Fruit fly (Drosophila melanogaster) whole organism, embryonic: ENCODE measurements around the gene Gr64f.

Experiments used
- Awh ChIP-seq: fragments of 200-800 bp; sonication (Bioruptor generic); IDR thresholded peaks from 2 replicates; pipeline ENCODE4, ENCODE4 v1.3.6; 2022; ENCODE audit warnings: missing biosample characterization, missing genetic modification characterization
- CG11093 ChIP-seq: fragments of 200-800 bp; sonication (Bioruptor generic); IDR thresholded peaks from 3 replicates; pipeline ENCODE4 v1.3.6; 2022; ENCODE audit warnings: missing biosample characterization, missing genetic modification characterization
- CG11504 ChIP-seq: fragments of 200-800 bp; sonication (Bioruptor generic); optimal IDR thresholded peaks from 3 replicates; lab custom pipeline; 2019; ENCODE audit warnings: missing biosample characterization, mild to moderate bottlenecking, missing genetic modification characterization, moderate library complexity
- CG11696 ChIP-seq: fragments of 200-800 bp; sonication (Bioruptor generic); IDR thresholded peaks from 2 replicates; pipeline ENCODE4 v1.3.6; 2022; ENCODE audit warnings: missing biosample characterization, missing genetic modification characterization
- CG12236 ChIP-seq: fragments of 200-800 bp; sonication (Bioruptor generic); optimal IDR thresholded peaks from 2 replicates; lab custom pipeline; 2016; ENCODE audit warnings: missing biosample characterization, missing genetic modification characterization
- CG12659 ChIP-seq: fragments of 200-800 bp; sonication (Bioruptor generic); optimal IDR thresholded peaks from 3 replicates; lab custom pipeline; 2017; ENCODE audit warnings: mild to moderate bottlenecking, missing biosample characterization, missing genetic modification reagents, missing genetic modification characterization
- CG12744 ChIP-seq: fragments of 200-800 bp; sonication (Bioruptor generic); optimal IDR thresholded peaks from 2 replicates; lab custom pipeline; 2016; ENCODE audit warnings: missing biosample characterization, missing genetic modification characterization
- CG14965 ChIP-seq: fragments of 200-800 bp; sonication (Bioruptor generic); optimal IDR thresholded peaks from 2 replicates; lab custom pipeline; 2016; ENCODE audit warnings: missing biosample characterization, missing genetic modification characterization, borderline replicate concordance
- CG15601 ChIP-seq: fragments of 200-800 bp; sonication (Bioruptor generic); optimal IDR thresholded peaks from 3 replicates; lab custom pipeline; 2019; ENCODE audit warnings: missing biosample characterization, mild to moderate bottlenecking, missing genetic modification characterization, moderate library complexity
- CG17186 ChIP-seq: fragments of 200-800 bp; sonication (Bioruptor generic); optimal IDR thresholded peaks from 3 replicates; lab custom pipeline; 2017; ENCODE audit warnings: missing biosample characterization, missing genetic modification reagents, missing genetic modification characterization
- CG2120 ChIP-seq: fragments of 200-800 bp; sonication (Bioruptor generic); optimal IDR thresholded peaks from 3 replicates; lab custom pipeline; 2016; ENCODE audit warnings: missing biosample characterization, missing genetic modification characterization
- CG30020 ChIP-seq: fragments of 200-800 bp; optimal IDR thresholded peaks from 2 replicates; lab custom pipeline; 2019; ENCODE audit warnings: missing biosample characterization, mild to moderate bottlenecking, missing genetic modification characterization, moderate library complexity
- CG30403 ChIP-seq: fragments of 200-800 bp; sonication (Bioruptor generic); optimal IDR thresholded peaks from 3 replicates; lab custom pipeline; 2016; ENCODE audit warnings: missing biosample characterization, missing genetic modification characterization
- CG30431 ChIP-seq: fragments of 200-800 bp; sonication (Bioruptor generic); optimal IDR thresholded peaks from 2 replicates; lab custom pipeline; 2017; ENCODE audit warnings: missing biosample characterization, missing genetic modification characterization
- CG31365 ChIP-seq: fragments of 200-800 bp; sonication (Bioruptor generic); optimal IDR thresholded peaks from 2 replicates; lab custom pipeline; 2018; ENCODE audit warnings: missing biosample characterization, mild to moderate bottlenecking, missing genetic modification characterization
- CG3726 ChIP-seq: fragments of 200-800 bp; sonication (Bioruptor generic); IDR thresholded peaks from 3 replicates; pipeline ENCODE4, ENCODE4 v1.3.6; 2022; ENCODE audit warnings: missing biosample characterization, missing genetic modification characterization
- CG4820 ChIP-seq: fragments of 200-800 bp; sonication (Bioruptor generic); optimal IDR thresholded peaks from 3 replicates; lab custom pipeline; 2016; ENCODE audit warnings: missing biosample characterization, missing genetic modification characterization
- CG4854 ChIP-seq: fragments of 200-800 bp; sonication (Bioruptor generic); optimal IDR thresholded peaks from 2 replicates; lab custom pipeline; 2016; ENCODE audit warnings: missing biosample characterization, missing genetic modification characterization, inconsistent platforms
- CG6254 ChIP-seq: fragments of 200-800 bp; sonication (Bioruptor generic); optimal IDR thresholded peaks from 3 replicates; lab custom pipeline; 2017; ENCODE audit warnings: mild to moderate bottlenecking, missing biosample characterization, missing genetic modification reagents, missing genetic modification characterization
- CG7786 ChIP-seq: fragments of 200-800 bp; sonication (Bioruptor generic); optimal IDR thresholded peaks from 2 replicates; lab custom pipeline; 2016; ENCODE audit warnings: missing biosample characterization, missing genetic modification characterization
- CG8359 ChIP-seq: fragments of 200-800 bp; sonication (Bioruptor generic); optimal IDR thresholded peaks from 2 replicates; lab custom pipeline; 2017; ENCODE audit warnings: missing biosample characterization, mild to moderate bottlenecking, missing genetic modification characterization, borderline replicate concordance
- CG8478 ChIP-seq: fragments of >200 bp; optimal IDR thresholded peaks from 2 replicates; lab custom pipeline; 2018
- CG8765 ChIP-seq: fragments of 200-800 bp; sonication (Bioruptor generic); IDR thresholded peaks from 2 replicates; pipeline ENCODE4 v1.3.6; 2022; ENCODE audit warnings: missing biosample characterization, missing genetic modification characterization
- CG9215 ChIP-seq: fragments of 200-800 bp; sonication (Bioruptor generic); IDR thresholded peaks from 2 replicates; pipeline ENCODE4 v1.3.6; 2022; ENCODE audit warnings: missing biosample characterization, missing genetic modification characterization
- Elba2 ChIP-seq: fragments of 200-800 bp; sonication (Bioruptor generic); optimal IDR thresholded peaks from 3 replicates; lab custom pipeline; 2016; ENCODE audit warnings: missing biosample characterization, missing genetic modification characterization
- HLH4C ChIP-seq: fragments of 200-800 bp; sonication (Bioruptor generic); IDR thresholded peaks from 3 replicates; pipeline ENCODE4 v1.3.6; 2022; ENCODE audit warnings: missing biosample characterization, missing genetic modification characterization; ENCODE audit not compliant: partially characterized antibody
- Hmx ChIP-seq: fragments of 200-800 bp; sonication (Bioruptor generic); optimal IDR thresholded peaks from 2 replicates; lab custom pipeline; 2016; ENCODE audit warnings: missing biosample characterization, missing genetic modification characterization
- Hr51 ChIP-seq, 2 experiments: fragments of 200-800 bp; sonication (Bioruptor generic); optimal IDR thresholded peaks; 2 replicates in 1 of 2; 3 replicates in 1 of 2; lab custom pipeline; 2016 to 2018; ENCODE audit warnings: missing biosample characterization in 2 of 2, missing genetic modification characterization in 2 of 2, mild to moderate bottlenecking in 1 of 2, moderate library complexity in 1 of 2
- MBD-R2 ChIP-seq: fragments of 200-800 bp; sonication (Bioruptor generic); IDR thresholded peaks from 2 replicates; pipeline ENCODE4 v1.3.6; 2022; ENCODE audit warnings: missing biosample characterization, missing genetic modification characterization
- Meics ChIP-seq: fragments of 200-800 bp; sonication (Bioruptor generic); optimal IDR thresholded peaks from 2 replicates; lab custom pipeline; 2017; ENCODE audit warnings: missing biosample characterization, mild to moderate bottlenecking, missing genetic modification characterization
- NC2β ChIP-seq: fragments of 200-800 bp; sonication (Bioruptor generic); optimal IDR thresholded peaks from 2 replicates; lab custom pipeline; 2016; ENCODE audit warnings: missing biosample characterization, missing genetic modification characterization
- Nf-YA ChIP-seq: fragments of 200-800 bp; sonication (Bioruptor generic); IDR thresholded peaks from 2 replicates; pipeline ENCODE4 v1.3.6; 2022; ENCODE audit warnings: missing biosample characterization, missing genetic modification characterization
- Nf-YC ChIP-seq: fragments of 200-800 bp; optimal IDR thresholded peaks from 3 replicates; lab custom pipeline; 2019; ENCODE audit warnings: missing biosample characterization, mild to moderate bottlenecking, missing genetic modification characterization, moderate library complexity
- Oaz ChIP-seq: fragments of 200-800 bp; sonication (Bioruptor generic); IDR thresholded peaks from 2 replicates; pipeline ENCODE4 v1.3.6; 2022; ENCODE audit warnings: missing biosample characterization, missing genetic modification characterization
- Sox102F ChIP-seq: fragments of 200-800 bp; sonication (Bioruptor generic); optimal IDR thresholded peaks from 2 replicates; lab custom pipeline; 2018; ENCODE audit warnings: missing biosample characterization, mild to moderate bottlenecking, missing genetic modification characterization, moderate library complexity
- Taf1 ChIP-seq: fragments of 200-800 bp; sonication (Bioruptor generic); IDR thresholded peaks from 2 replicates; pipeline ENCODE4 v1.3.6; 2022; ENCODE audit warnings: missing biosample characterization, missing genetic modification characterization
- Vsx1 ChIP-seq: fragments of 200-800 bp; sonication (Bioruptor generic); optimal IDR thresholded peaks from 2 replicates; lab custom pipeline; 2017; ENCODE audit warnings: missing biosample characterization, mild to moderate bottlenecking, missing genetic modification characterization, missing genetic modification reagents
- bbx ChIP-seq: fragments of 200-800 bp; sonication (Bioruptor generic); IDR thresholded peaks from 2 replicates; pipeline ENCODE4 v1.3.6; 2022; ENCODE audit warnings: missing biosample characterization, missing genetic modification characterization; ENCODE audit not compliant: partially characterized antibody
- chm ChIP-seq: fragments of 200-800 bp; sonication (Bioruptor generic); IDR thresholded peaks from 2 replicates; pipeline ENCODE4 v1.3.6; 2022; ENCODE audit warnings: missing biosample characterization, missing genetic modification characterization
- dimm ChIP-seq: fragments of 200-800 bp; sonication (Bioruptor generic); IDR thresholded peaks from 2 replicates; pipeline ENCODE4 v1.3.6; 2022; ENCODE audit warnings: missing biosample characterization, missing genetic modification characterization
- fd96Cb ChIP-seq: fragments of 200-800 bp; sonication (Bioruptor generic); optimal IDR thresholded peaks from 2 replicates; lab custom pipeline; 2018; ENCODE audit warnings: missing biosample characterization, mild to moderate bottlenecking, missing genetic modification characterization, moderate library complexity
- gce ChIP-seq: fragments of 200-800 bp; sonication (Bioruptor generic); IDR thresholded peaks from 3 replicates; pipeline ENCODE4 v1.3.6; 2022; ENCODE audit warnings: missing biosample characterization, missing genetic modification characterization
- lilli ChIP-seq: fragments of 200-800 bp; sonication (Bioruptor generic); optimal IDR thresholded peaks from 3 replicates; lab custom pipeline; 2016; ENCODE audit warnings: missing biosample characterization, missing genetic modification characterization
- nau ChIP-seq: fragments of 200-800 bp; sonication (Bioruptor generic); optimal IDR thresholded peaks from 3 replicates; lab custom pipeline; 2017; ENCODE audit warnings: missing biosample characterization, mild to moderate bottlenecking, missing genetic modification characterization, missing genetic modification reagents
- pfk ChIP-seq: fragments of 200-800 bp; sonication (Bioruptor generic); optimal IDR thresholded peaks from 2 replicates; lab custom pipeline; 2018; ENCODE audit warnings: missing biosample characterization, mild to moderate bottlenecking, missing genetic modification characterization, moderate library complexity
- ranshi ChIP-seq: fragments of 200-800 bp; sonication (Bioruptor generic); IDR thresholded peaks from 2 replicates; pipeline ENCODE4 v1.3.6; 2022; ENCODE audit warnings: missing biosample characterization, missing genetic modification characterization
- sens-2 ChIP-seq: fragments of 200-800 bp; sonication (Bioruptor generic); IDR thresholded peaks from 2 replicates; pipeline ENCODE4 v1.3.6; 2022; ENCODE audit warnings: missing biosample characterization, missing genetic modification characterization
- stc ChIP-seq: fragments of 200-800 bp; sonication (Bioruptor generic); IDR thresholded peaks from 2 replicates; pipeline ENCODE4 v1.3.6; 2022; ENCODE audit warnings: missing biosample characterization, missing genetic modification characterization
- unc-4 ChIP-seq: fragments of 200-800 bp; sonication (Bioruptor generic); IDR thresholded peaks from 2 replicates; pipeline ENCODE4 v1.3.6; 2022; ENCODE audit warnings: missing biosample characterization, missing genetic modification characterization; ENCODE audit not compliant: partially characterized antibody
- wek ChIP-seq: fragments of 200-800 bp; sonication (Bioruptor generic); optimal IDR thresholded peaks from 3 replicates; lab custom pipeline; 2018; ENCODE audit warnings: missing biosample characterization, mild to moderate bottlenecking, missing genetic modification characterization, moderate library complexity
- yki ChIP-seq: fragments of >200 bp; optimal IDR thresholded peaks from 3 replicates; lab custom pipeline; 2018
- z ChIP-seq: fragments of 200-800 bp; sonication (Bioruptor generic); IDR thresholded peaks from 3 replicates; pipeline ENCODE4 v1.3.6; 2022; ENCODE audit warnings: missing biosample characterization, missing genetic modification characterization

The Gr64f gene

DNA sequence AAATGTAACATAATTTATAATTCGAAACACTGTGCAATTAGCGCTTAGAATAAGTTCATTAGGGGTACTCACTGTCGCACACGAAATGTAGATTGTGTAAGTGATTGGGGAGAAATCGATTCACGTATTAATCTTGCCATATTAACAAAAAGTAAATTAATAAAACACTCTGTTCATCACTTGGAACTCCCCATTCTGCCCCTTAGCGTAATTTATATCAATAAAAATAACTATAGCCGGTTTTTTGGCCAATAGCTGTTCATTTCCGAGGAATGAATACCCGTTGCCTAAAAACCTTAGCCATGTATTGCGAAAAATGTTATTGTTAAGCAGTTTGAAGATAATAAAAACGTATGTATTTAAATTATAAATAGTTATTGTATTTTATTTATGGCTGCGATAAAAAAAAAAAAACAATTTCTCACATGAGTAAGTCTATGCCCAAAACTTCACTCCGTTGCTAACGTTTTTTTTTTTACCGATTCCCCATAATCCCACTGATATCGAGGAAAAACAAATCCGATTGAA is 23.8 kb downstream of the Gr64f start, which contains the start of gene Ugt305A1 (continued):
- TF ChIP-seq Taf1 (GFP tag; lab: Robert Waterston, UW): no peak
- TF ChIP-seq Nf-YC: no peak
- no peak for TF ChIP-seq Hr51 (GFP tag; optimal IDR thresholded peaks at IDR 0.05; lab: Kevin White, UChicago)
- TF ChIP-seq chm (GFP tag; lab: Robert Waterston, UW): no peak
- TF ChIP-seq Sox102F (GFP tag; lab: Kevin White, UChicago): peak; percentile 31
- no peak for TF ChIP-seq z (GFP tag; lab: Robert Waterston, UW)
- no peak for TF ChIP-seq dimm
- TF ChIP-seq MBD-R2: no peak
- TF ChIP-seq unc-4: no peak
- no peak for TF ChIP-seq CG11696
- no peak for TF ChIP-seq CG4820 (GFP tag; lab: Kevin White, UChicago)
- TF ChIP-seq Vsx1 (GFP tag; lab: Kevin White, UChicago): no peak
- TF ChIP-seq CG17186 (GFP tag; lab: Kevin White, UChicago): no peak
- TF ChIP-seq lilli (GFP tag; lab: Kevin White, UChicago): no peak
- TF ChIP-seq CG30431 (GFP tag; lab: Kevin White, UChicago): no peak
- TF ChIP-seq CG15601 (tag; lab: Kevin White, UChicago): no peak
- no peak for TF ChIP-seq CG14965 (GFP tag; lab: Kevin White, UChicago)
- TF ChIP-seq CG12659 (GFP tag; lab: Kevin White, UChicago): peak; percentile 11
- TF ChIP-seq stc (GFP tag; lab: Robert Waterston, UW): 0 out of 2 replicates have a peak, but pooled peaks have one; percentile 24
- TF ChIP-seq Nf-YA (GFP tag; lab: Robert Waterston, UW): no peak
- TF ChIP-seq nau: no peak
- TF ChIP-seq CG31365 (tag; lab: Kevin White, UChicago): no peak
- TF ChIP-seq CG30403 (GFP tag; lab: Kevin White, UChicago): no peak
- TF ChIP-seq pfk: no peak
- TF ChIP-seq CG8478 (lab: Kevin White, UChicago): no peak
- TF ChIP-seq NC2β (GFP tag; lab: Kevin White, UChicago): no peak
- TF ChIP-seq CG11504: no peak
- no peak for TF ChIP-seq CG8359 (GFP tag; lab: Kevin White, UChicago)
- no peak for TF ChIP-seq Meics
- no peak for TF ChIP-seq gce (GFP tag; lab: Robert Waterston, UW)
- peak; percentile 50 for TF ChIP-seq wek (GFP tag; lab: Kevin White, UChicago)
- no peak for TF ChIP-seq ranshi
- TF ChIP-seq CG30020 (tag; lab: Kevin White, UChicago): no peak
- no peak for TF ChIP-seq CG4854 (GFP tag; lab: Kevin White, UChicago)
- TF ChIP-seq yki (lab: Kevin White, UChicago): no peak
- peak; percentile 30 for TF ChIP-seq CG2120 (GFP tag; lab: Kevin White, UChicago)
- no peak for TF ChIP-seq CG7786 (GFP tag; lab: Kevin White, UChicago)
- no peak for TF ChIP-seq CG3726 (GFP tag; lab: Robert Waterston, UW)
- no peak for TF ChIP-seq HLH4C (GFP tag; lab: Robert Waterston, UW)
- TF ChIP-seq CG12236: no peak
- TF ChIP-seq Elba2 (GFP tag; lab: Kevin White, UChicago): no peak
- no peak for TF ChIP-seq CG12744 (GFP tag; lab: Kevin White, UChicago)
- no peak for TF ChIP-seq fd96Cb (tag; lab: Kevin White, UChicago)
- TF ChIP-seq CG11093: no peak
- TF ChIP-seq CG9215 (GFP tag; lab: Robert Waterston, UW): no peak
- TF ChIP-seq CG6254 (GFP tag; lab: Kevin White, UChicago): no peak
- no peak for TF ChIP-seq Hmx (GFP tag; lab: Kevin White, UChicago)
- TF ChIP-seq CG8765 (GFP tag; lab: Robert Waterston, UW): no peak
- no peak for TF ChIP-seq Oaz (GFP tag; lab: Robert Waterston, UW)
- TF ChIP-seq bbx: no peak
- TF ChIP-seq sens-2: no peak
- no peak for TF ChIP-seq Awh (GFP tag; lab: Robert Waterston, UW)
